Fruit fly (Drosophila melanogaster) whole organism, embryonic: Measurements from ENCODE around the gene Fbw5.

Source experiments
- Adf1 ChIP-seq: fragments of 200-800 bp; sonication (Bioruptor generic); IDR thresholded peaks from 2 replicates; pipeline ENCODE4 v1.3.6; 2022; ENCODE audit warnings: missing biosample characterization, missing genetic modification characterization
- Aef1 ChIP-seq: fragments of 200-800 bp; sonication (Bioruptor generic); IDR thresholded peaks from 3 replicates; pipeline ENCODE4 v1.3.6; 2022; ENCODE audit warnings: missing biosample characterization, missing genetic modification characterization
- Bteb2 ChIP-seq: fragments of 200-800 bp; sonication (Bioruptor generic); optimal IDR thresholded peaks from 2 replicates; lab custom pipeline; 2016; ENCODE audit warnings: missing biosample characterization, missing genetic modification characterization
- CG10543 ChIP-seq: fragments of 200-800 bp; sonication (Bioruptor generic); optimal IDR thresholded peaks from 3 replicates; lab custom pipeline; 2017; ENCODE audit warnings: missing biosample characterization, mild to moderate bottlenecking, missing genetic modification characterization, moderate library complexity
- CG12769 ChIP-seq: fragments of 200-800 bp; sonication (Bioruptor generic); optimal IDR thresholded peaks from 2 replicates; lab custom pipeline; 2019; ENCODE audit warnings: missing biosample characterization, mild to moderate bottlenecking, missing genetic modification characterization, moderate library complexity
- CG14014 ChIP-seq: fragments of 200-800 bp; sonication (Bioruptor generic); IDR thresholded peaks from 2 replicates; pipeline ENCODE4 v1.3.6; 2022; ENCODE audit warnings: missing biosample characterization, missing genetic modification characterization
- CG1647 ChIP-seq: fragments of 200-800 bp; sonication (Bioruptor generic); optimal IDR thresholded peaks from 3 replicates; lab custom pipeline; 2016; ENCODE audit warnings: missing biosample characterization, missing genetic modification characterization
- CG16813 ChIP-seq: fragments of 200-800 bp; sonication (Bioruptor generic); IDR thresholded peaks from 3 replicates; pipeline ENCODE4 v1.3.6; 2022; ENCODE audit warnings: missing biosample characterization, missing genetic modification characterization; ENCODE audit not compliant: partially characterized antibody
- CG17829 ChIP-seq: fragments of 200-800 bp; optimal IDR thresholded peaks from 2 replicates; lab custom pipeline; 2019; ENCODE audit warnings: missing biosample characterization, mild to moderate bottlenecking, missing genetic modification characterization, moderate library complexity
- CG30020 ChIP-seq: fragments of 200-800 bp; optimal IDR thresholded peaks from 2 replicates; lab custom pipeline; 2019; ENCODE audit warnings: missing biosample characterization, mild to moderate bottlenecking, missing genetic modification characterization, moderate library complexity
- CG3163 ChIP-seq: fragments of 200-800 bp; sonication (Bioruptor generic); optimal IDR thresholded peaks from 3 replicates; lab custom pipeline; 2016; ENCODE audit warnings: missing biosample characterization, missing genetic modification characterization
- CG3281 ChIP-seq: fragments of 200-800 bp; sonication (Bioruptor generic); optimal IDR thresholded peaks from 3 replicates; lab custom pipeline; 2017; ENCODE audit warnings: missing biosample characterization, mild to moderate bottlenecking, missing genetic modification characterization
- CG6175 ChIP-seq: fragments of 200-800 bp; sonication (Bioruptor generic); IDR thresholded peaks from 3 replicates; pipeline ENCODE4 v1.3.6; 2022; ENCODE audit warnings: missing biosample characterization, missing genetic modification characterization
- CG6683 ChIP-seq: fragments of 200-800 bp; sonication (Bioruptor generic); optimal IDR thresholded peaks from 2 replicates; lab custom pipeline; 2017; ENCODE audit warnings: missing biosample characterization, mild to moderate bottlenecking, missing genetic modification characterization, missing genetic modification reagents
- Dek ChIP-seq: fragments of 200-800 bp; sonication (Bioruptor generic); optimal IDR thresholded peaks from 3 replicates; lab custom pipeline; 2019; ENCODE audit warnings: missing biosample characterization, mild to moderate bottlenecking, missing genetic modification characterization, moderate library complexity
- E2f2 ChIP-seq: fragments of 200-800 bp; sonication (Bioruptor generic); IDR thresholded peaks from 2 replicates; pipeline ENCODE4 v1.3.6; 2022; ENCODE audit warnings: missing biosample characterization, missing genetic modification characterization
- Fer1 ChIP-seq: fragments of 200-800 bp; sonication (Bioruptor generic); optimal IDR thresholded peaks from 2 replicates; lab custom pipeline; 2017; ENCODE audit warnings: missing biosample characterization, mild to moderate bottlenecking, missing genetic modification characterization
- Fer2 ChIP-seq: fragments of 200-800 bp; sonication (Bioruptor generic); optimal IDR thresholded peaks from 2 replicates; lab custom pipeline; 2018; ENCODE audit warnings: missing biosample characterization, mild to moderate bottlenecking, missing genetic modification characterization, moderate library complexity
- HLH3B ChIP-seq: fragments of 200-800 bp; sonication (Bioruptor generic); IDR thresholded peaks from 2 replicates; pipeline ENCODE4 v1.3.6; 2022; ENCODE audit warnings: missing biosample characterization, missing genetic modification characterization
- Hey ChIP-seq: fragments of 200-800 bp; sonication (Bioruptor generic); optimal IDR thresholded peaks from 3 replicates; lab custom pipeline; 2018; ENCODE audit warnings: missing biosample characterization, mild to moderate bottlenecking, missing genetic modification characterization
- Hmr ChIP-seq: fragments of 200-800 bp; sonication (Bioruptor generic); optimal IDR thresholded peaks from 3 replicates; lab custom pipeline; 2017; ENCODE audit warnings: mild to moderate bottlenecking, missing biosample characterization, missing genetic modification reagents, missing genetic modification characterization
- Mrtf ChIP-seq: fragments of 200-800 bp; sonication (Bioruptor generic); IDR thresholded peaks from 3 replicates; pipeline ENCODE4 v1.3.6; 2022; ENCODE audit warnings: missing biosample characterization, missing genetic modification characterization
- Scr ChIP-seq: fragments of 200-800 bp; sonication (Bioruptor generic); IDR thresholded peaks from 2 replicates; pipeline ENCODE4 v1.3.6; 2022; ENCODE audit warnings: missing biosample characterization, missing genetic modification characterization; ENCODE audit not compliant: partially characterized antibody
- ase ChIP-seq: fragments of 200-800 bp; sonication (Bioruptor generic); IDR thresholded peaks from 3 replicates; pipeline ENCODE4 v1.3.6; 2022; ENCODE audit warnings: missing biosample characterization, missing genetic modification characterization
- ato ChIP-seq: fragments of 200-800 bp; sonication (Bioruptor generic); IDR thresholded peaks from 2 replicates; pipeline ENCODE4 v1.3.6; 2022; ENCODE audit warnings: missing biosample characterization, missing genetic modification characterization; ENCODE audit not compliant: partially characterized antibody
- dan ChIP-seq: fragments of 200-800 bp; sonication (Bioruptor generic); IDR thresholded peaks from 2 replicates; pipeline ENCODE4 v1.3.6; 2022; ENCODE audit warnings: missing biosample characterization, missing genetic modification characterization
- dm ChIP-seq: fragments of 200-800 bp; sonication (Bioruptor generic); optimal IDR thresholded peaks from 3 replicates; lab custom pipeline; 2016; ENCODE audit warnings: missing biosample characterization, missing genetic modification characterization
- dmrt11E ChIP-seq: fragments of 200-800 bp; sonication (Bioruptor generic); optimal IDR thresholded peaks from 3 replicates; lab custom pipeline; 2018; ENCODE audit warnings: missing biosample characterization, mild to moderate bottlenecking, missing genetic modification characterization, moderate library complexity
- esg ChIP-seq: fragments of 200-800 bp; sonication (Bioruptor generic); conservative IDR thresholded peaks from 2 replicates; pipeline ENCODE4 v1.3.6; 2022; ENCODE audit warnings: missing biosample characterization, missing genetic modification characterization
- fd3F ChIP-seq: fragments of 200-800 bp; sonication (Bioruptor generic); optimal IDR thresholded peaks from 2 replicates; lab custom pipeline; 2018; ENCODE audit warnings: missing biosample characterization, mild to moderate bottlenecking, missing genetic modification characterization, moderate library complexity
- fd64A ChIP-seq: fragments of 200-800 bp; sonication (Bioruptor generic); optimal IDR thresholded peaks from 3 replicates; lab custom pipeline; 2018; ENCODE audit warnings: missing biosample characterization, mild to moderate bottlenecking, missing genetic modification characterization
- fru ChIP-seq: fragments of >200 bp; optimal IDR thresholded peaks from 2 replicates; lab custom pipeline; 2017
- gfzf ChIP-seq: fragments of 200-800 bp; sonication (Bioruptor generic); optimal IDR thresholded peaks from 2 replicates; lab custom pipeline; 2016; ENCODE audit warnings: missing biosample characterization, mild to moderate bottlenecking, missing genetic modification characterization, moderate library complexity
- hkb ChIP-seq, 2 experiments: fragments of 200-800 bp in 1 of 2; fragments of >200 bp in 1 of 2; sonication (Bioruptor generic) in 1 of 2; IDR thresholded peaks in 1 of 2; optimal IDR thresholded peaks in 1 of 2; 2 replicates each; pipeline versions ENCODE4 v1.3.6 to Lab custom; 2017 to 2022; ENCODE audit warnings: missing biosample characterization in 1 of 2, missing genetic modification characterization in 1 of 2
- klu ChIP-seq: fragments of 200-800 bp; sonication (Bioruptor generic); IDR thresholded peaks from 2 replicates; pipeline ENCODE4 v1.3.6; 2022; ENCODE audit warnings: missing biosample characterization, missing genetic modification characterization
- kni ChIP-seq: fragments of 200-800 bp; sonication (Bioruptor generic); optimal IDR thresholded peaks from 3 replicates; lab custom pipeline; 2017; ENCODE audit warnings: mild to moderate bottlenecking, missing biosample characterization, missing genetic modification reagents, missing genetic modification characterization
- knrl ChIP-seq: fragments of 200-800 bp; sonication (Bioruptor generic); IDR thresholded peaks from 3 replicates; pipeline ENCODE4 v1.3.6; 2022; ENCODE audit warnings: missing biosample characterization, missing genetic modification characterization; ENCODE audit not compliant: partially characterized antibody
- lilli ChIP-seq: fragments of 200-800 bp; sonication (Bioruptor generic); optimal IDR thresholded peaks from 3 replicates; lab custom pipeline; 2016; ENCODE audit warnings: missing biosample characterization, missing genetic modification characterization
- onecut ChIP-seq: fragments of 200-800 bp; sonication (Bioruptor generic); IDR thresholded peaks from 2 replicates; pipeline ENCODE4 v1.3.6; 2022; ENCODE audit warnings: missing biosample characterization, missing genetic modification characterization
- prd ChIP-seq, 3 experiments: fragments of >200 bp in 2 of 3; fragments of 200-800 bp in 1 of 3; sonication (Bioruptor generic) in 1 of 3; optimal IDR thresholded peaks in 2 of 3; IDR thresholded peaks in 1 of 3; 2 replicates in 2 of 3; 3 replicates in 1 of 3; pipeline versions ENCODE4 v1.3.6 to Lab custom; 2017 to 2022; ENCODE audit warnings: missing biosample characterization in 1 of 3, missing genetic modification characterization in 1 of 3
- pzg ChIP-seq: fragments of 200-800 bp; sonication (Bioruptor generic); optimal IDR thresholded peaks from 3 replicates; lab custom pipeline; 2018; ENCODE audit warnings: missing biosample characterization, mild to moderate bottlenecking, missing genetic modification characterization, moderate library complexity
- sc ChIP-seq, 3 experiments: fragments of >200 bp in 2 of 3; fragments of 200-800 bp in 1 of 3; sonication (Bioruptor generic) in 1 of 3; optimal IDR thresholded peaks; 2 replicates in 2 of 3; 3 replicates in 1 of 3; lab custom pipeline; 2017; ENCODE audit warnings: mild to moderate bottlenecking in 1 of 3, missing biosample characterization in 1 of 3, missing genetic modification characterization in 1 of 3, missing genetic modification reagents in 1 of 3
- sens ChIP-seq: fragments of 200-800 bp; sonication (Bioruptor generic); peaks from one replicate; lab custom pipeline; 2016; ENCODE audit warnings: missing biosample characterization, missing genetic modification characterization
- sug ChIP-seq: fragments of 200-800 bp; optimal IDR thresholded peaks from 2 replicates; lab custom pipeline; 2019; ENCODE audit warnings: missing biosample characterization, mild to moderate bottlenecking, missing genetic modification characterization, moderate library complexity
- tap ChIP-seq: fragments of 200-800 bp; optimal IDR thresholded peaks from 3 replicates; lab custom pipeline; 2019; ENCODE audit warnings: missing biosample characterization, mild to moderate bottlenecking, missing genetic modification characterization, moderate library complexity
- tup ChIP-seq: fragments of 200-800 bp; sonication (Bioruptor generic); optimal IDR thresholded peaks from 2 replicates; lab custom pipeline; 2016; ENCODE audit warnings: missing biosample characterization, mild to moderate bottlenecking, missing genetic modification characterization, moderate library complexity
- unpg ChIP-seq: fragments of 200-800 bp; sonication (Bioruptor generic); optimal IDR thresholded peaks from 3 replicates; lab custom pipeline; 2018; ENCODE audit warnings: missing biosample characterization, mild to moderate bottlenecking, missing genetic modification characterization, moderate library complexity
- vvl ChIP-seq: fragments of 200-800 bp; sonication (Bioruptor generic); IDR thresholded peaks from 2 replicates; pipeline ENCODE4 v1.3.6; 2022; ENCODE audit warnings: missing biosample characterization, missing genetic modification characterization
- zfh1 ChIP-seq: fragments of 200-800 bp; sonication (Bioruptor generic); IDR thresholded peaks from 3 replicates; pipeline ENCODE4 v1.3.6; 2022; ENCODE audit warnings: missing biosample characterization, missing genetic modification characterization

Gene Fbw5

dm6 chr2L:6070656-6071231, 5.0 kb upstream of the Fbw5 start, which contains the start of the genes CG9154 and Kr-h2 (continued):
- no peak for TF ChIP-seq Mrtf (GFP tag; lab: Robert Waterston, UW)
- TF ChIP-seq fd64A (GFP tag; lab: Kevin White, UChicago) = no peak
- TF ChIP-seq Adf1 (GFP tag; lab: Robert Waterston, UW) = no peak
- peak; percentile 11 for TF ChIP-seq dmrt11E (tag; lab: Kevin White, UChicago)
- TF ChIP-seq E2f2 (GFP tag; lab: Robert Waterston, UW) = peak; percentile 87
- no peak for TF ChIP-seq gfzf (GFP tag; lab: Kevin White, UChicago)
- TF ChIP-seq Aef1 (GFP tag; lab: Robert Waterston, UW) = no peak
- no peak for TF ChIP-seq Hey
- TF ChIP-seq Dek = peak; percentile 76
- no peak for TF ChIP-seq zfh1
- peak; percentile 1 for TF ChIP-seq unpg (GFP tag; lab: Kevin White, UChicago)
- TF ChIP-seq CG10543 (GFP tag; lab: Kevin White, UChicago) = peak; percentile 62
- TF ChIP-seq dm (GFP tag; lab: Kevin White, UChicago) = peak; percentile 26
- peak; percentile 36 for TF ChIP-seq lilli (GFP tag; lab: Kevin White, UChicago)
- no peak for TF ChIP-seq dan (GFP tag; lab: Robert Waterston, UW)
- TF ChIP-seq CG1647 (GFP tag; lab: Kevin White, UChicago) = no peak
- TF ChIP-seq HLH3B (GFP tag; lab: Robert Waterston, UW) = no peak
- peak; percentile 77 for TF ChIP-seq knrl (GFP tag; lab: Robert Waterston, UW)
- no peak for TF ChIP-seq ase (GFP tag; lab: Robert Waterston, UW)
- peak; percentile 5 for TF ChIP-seq Fer1 (GFP tag; lab: Kevin White, UChicago)
- peak; percentile 88 for TF ChIP-seq sens (GFP tag; lab: Kevin White, UChicago)
- peak; percentile 58 for TF ChIP-seq Hmr (GFP tag; lab: Kevin White, UChicago)
- TF ChIP-seq CG12769 = peak; percentile 5
- TF ChIP-seq esg (GFP tag; lab: Robert Waterston, UW) = no peak
- TF ChIP-seq klu (GFP tag; lab: Robert Waterston, UW) = no peak
- peak; percentile 64 for TF ChIP-seq sug (tag; lab: Kevin White, UChicago)
- TF ChIP-seq hkb (optimal IDR thresholded peaks at IDR 0.05; lab: Kevin White, UChicago) = no peak
- no peak for TF ChIP-seq hkb (GFP tag; IDR thresholded peaks at IDR 0.05; lab: Robert Waterston, UW)
- TF ChIP-seq ato (GFP tag; lab: Robert Waterston, UW) = peak; percentile 62; the same call in 1 of the 2 replicates
- peak; percentile 87 for TF ChIP-seq pzg (GFP tag; lab: Kevin White, UChicago)
- no peak for TF ChIP-seq CG3281 (GFP tag; lab: Kevin White, UChicago)
- TF ChIP-seq sc (optimal IDR thresholded peaks at IDR 0.05; lab: Kevin White, UChicago) = no peak
- no peak for TF ChIP-seq sc (GFP tag; optimal IDR thresholded peaks at IDR 0.05; lab: Kevin White, UChicago)
- TF ChIP-seq CG6683 (GFP tag; lab: Kevin White, UChicago) = no peak
- peak; percentile 34 for TF ChIP-seq CG30020
- TF ChIP-seq fru (lab: Kevin White, UChicago) = no peak
- TF ChIP-seq CG14014 (GFP tag; lab: Robert Waterston, UW) = 0 out of 2 replicates have a peak, but pooled peaks have one; percentile 20
- TF ChIP-seq tap (tag; lab: Kevin White, UChicago) = no peak
- peak; percentile 73 for TF ChIP-seq CG16813 (GFP tag; lab: Robert Waterston, UW)
- peak; percentile 37 for TF ChIP-seq Fer2 (tag; lab: Kevin White, UChicago)
- peak; percentile 61 for TF ChIP-seq Scr
- no peak for TF ChIP-seq CG6175 (GFP tag; lab: Robert Waterston, UW)
- no peak for TF ChIP-seq prd (optimal IDR thresholded peaks at IDR 0.05; lab: Kevin White, UChicago)
- TF ChIP-seq prd (GFP tag; IDR thresholded peaks at IDR 0.05; lab: Robert Waterston, UW) = peak; percentile 44
- TF ChIP-seq CG17829 (tag; lab: Kevin White, UChicago) = peak; percentile 64
- TF ChIP-seq CG3163 (GFP tag; lab: Kevin White, UChicago) = no peak
- TF ChIP-seq vvl = peak; percentile 47; the same call in 1 of the 2 replicates
- no peak for TF ChIP-seq Bteb2 (GFP tag; lab: Kevin White, UChicago)
- peak; percentile 55 for TF ChIP-seq kni (GFP tag; lab: Kevin White, UChicago)
- TF ChIP-seq onecut (GFP tag; lab: Robert Waterston, UW) = 0 out of 2 replicates have a peak, but pooled peaks have one; percentile 4
- TF ChIP-seq tup (GFP tag; lab: Kevin White, UChicago) = no peak
- TF ChIP-seq fd3F (GFP tag; lab: Kevin White, UChicago) = no peak
